Fruit fly (Drosophila melanogaster) whole organism, adult: ENCODE data around the gene vsg.

ENCODE experiments used
- CG11617 ChIP-seq: fragments of 200-800 bp; sonication (Bioruptor generic); optimal IDR thresholded peaks from 2 replicates; lab custom pipeline; 2017; ENCODE audit warnings: mild to moderate bottlenecking, missing biosample characterization, missing genetic modification reagents, missing genetic modification characterization
- kay ChIP-seq: fragments of 200-800 bp; sonication (Bioruptor generic); peaks from one replicate; lab custom pipeline; 2016; ENCODE audit warnings: missing biosample characterization, missing genetic modification characterization, borderline replicate concordance

- TF ChIP-seq CG11617 = no peak
- TF ChIP-seq kay (GFP tag; lab: Kevin White, UChicago) = no peak
Measured at dm6 chr3L:9720102-9720501, 6.0 kb downstream of the vsg start.
